Worm (Caenorhabditis elegans) whole organism, L4/young adult: ENCODE results near the gene sra-10.

Source experiments
- dao-5 ChIP-seq: sonication (generic microtip); optimal IDR thresholded peaks from 2 replicates; lab custom pipeline; 2016; ENCODE audit warnings: missing genotype, missing genetic modification characterization, moderate library complexity, missing compliant biosample characterization
- him-1 ChIP-seq: sonication (generic microtip); optimal IDR thresholded peaks from 2 replicates; lab custom pipeline; 2016; ENCODE audit warnings: missing genotype, missing genetic modification reagents, missing genetic modification characterization, missing compliant biosample characterization

DNA sequence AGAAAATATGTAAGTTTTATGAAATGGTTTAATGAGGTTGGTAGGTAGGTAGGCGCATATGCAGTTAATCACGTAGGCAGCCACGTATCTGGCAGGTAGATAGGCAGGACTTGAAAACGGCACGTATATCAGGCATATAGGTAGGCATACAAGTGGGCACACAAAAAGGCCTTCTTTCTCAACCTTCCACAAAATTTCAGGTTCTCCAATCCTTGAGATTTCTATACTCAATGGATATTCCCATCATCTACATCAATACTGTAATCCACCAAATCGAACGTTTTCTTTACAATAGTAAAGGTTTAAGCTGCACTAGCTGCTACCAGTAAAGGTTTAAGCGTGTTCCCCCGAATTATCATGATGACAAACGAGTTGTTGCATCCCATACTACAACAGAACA, 37.4 kb upstream of the sra-10 start:
- TF ChIP-seq him-1 (tag; lab: Kevin White, UChicago) (no peak), dao-5 (tag; lab: Kevin White, UChicago) (no peak)
